Worm (Caenorhabditis elegans) whole organism, late embryonic: ENCODE results near the gene R105.5.
A peak's percentile ranks its signal among the peaks of the same experiment; 100 is the strongest.

Experiments used
- C08G9.2 ChIP-seq: sonication (generic microtip); optimal IDR thresholded peaks from 2 replicates; lab custom pipeline; 2016; ENCODE audit warnings: mild to moderate bottlenecking, missing genetic modification characterization, moderate library complexity, missing compliant biosample characterization
- C38D4.7 ChIP-seq: fragments of 200-800 bp; sonication (Bioruptor generic); optimal IDR thresholded peaks from 2 replicates; lab custom pipeline; 2018; ENCODE audit warnings: mild to moderate bottlenecking, missing genetic modification characterization, moderate library complexity, missing compliant biosample characterization
- F13H6.1 ChIP-seq: sonication (generic microtip); optimal IDR thresholded peaks from 2 replicates; lab custom pipeline; 2016; ENCODE audit warnings: missing genetic modification characterization, missing compliant biosample characterization
- K02D7.2 ChIP-seq: sonication (generic microtip); optimal IDR thresholded peaks from 2 replicates; lab custom pipeline; 2017; ENCODE audit warnings: mild to moderate bottlenecking, missing genetic modification characterization, missing compliant biosample characterization
- Y22D7AL.16 ChIP-seq: sonication (generic microtip); optimal IDR thresholded peaks from 2 replicates; lab custom pipeline; 2016; ENCODE audit warnings: missing genetic modification characterization, missing compliant biosample characterization
- ahr-1 ChIP-seq: sonication (generic microtip); optimal IDR thresholded peaks from 2 replicates; lab custom pipeline; 2016; ENCODE audit warnings: missing genetic modification characterization, missing compliant biosample characterization
- ceh-14 ChIP-seq: sonication (generic microtip); optimal IDR thresholded peaks from 2 replicates; lab custom pipeline; 2016; ENCODE audit warnings: missing genotype, missing genetic modification characterization, missing compliant biosample characterization
- ceh-18 ChIP-seq: sonication (generic microtip); optimal IDR thresholded peaks from 2 replicates; lab custom pipeline; 2016; ENCODE audit warnings: missing genetic modification characterization, missing compliant biosample characterization
- ceh-19 ChIP-seq: fragments of 200-800 bp; sonication (Bioruptor generic); optimal IDR thresholded peaks from 2 replicates; lab custom pipeline; 2018; ENCODE audit warnings: mild to moderate bottlenecking, missing genetic modification characterization, missing compliant biosample characterization
- ceh-22 ChIP-seq: sonication (generic microtip); optimal IDR thresholded peaks from 2 replicates; lab custom pipeline; 2017; ENCODE audit warnings: missing biosample characterization, missing genetic modification characterization
- ceh-30 ChIP-seq: fragments of 150-350 bp; optimal IDR thresholded peaks from 2 replicates; lab custom pipeline; 2014; ENCODE audit warnings: missing biosample characterization, missing genetic modification characterization
- ceh-31 ChIP-seq: sonication (generic microtip); optimal IDR thresholded peaks from 2 replicates; lab custom pipeline; 2016; ENCODE audit warnings: missing genetic modification characterization, missing compliant biosample characterization
- ceh-34 ChIP-seq: sonication (generic microtip); optimal IDR thresholded peaks from 2 replicates; lab custom pipeline; 2016; ENCODE audit warnings: mild to moderate bottlenecking, missing genetic modification characterization, missing compliant biosample characterization
- ceh-48 ChIP-seq: sonication (generic microtip); optimal IDR thresholded peaks from 2 replicates; lab custom pipeline; 2016; ENCODE audit warnings: missing genetic modification characterization, inconsistent platforms, missing compliant biosample characterization
- ceh-9 ChIP-seq: sonication (generic microtip); optimal IDR thresholded peaks from 2 replicates; lab custom pipeline; 2016; ENCODE audit warnings: mild to moderate bottlenecking, missing genetic modification characterization, inconsistent platforms, missing compliant biosample characterization
- elt-2 ChIP-seq: sonication (generic microtip); optimal IDR thresholded peaks from 2 replicates; lab custom pipeline; 2016; ENCODE audit warnings: missing genetic modification reagents, missing genetic modification characterization, missing compliant biosample characterization
- ets-4 ChIP-seq: sonication (generic microtip); optimal IDR thresholded peaks from 2 replicates; lab custom pipeline; 2016; ENCODE audit warnings: missing genetic modification characterization, missing compliant biosample characterization
- eyg-1 ChIP-seq: sonication (generic microtip); optimal IDR thresholded peaks from 2 replicates; lab custom pipeline; 2016; ENCODE audit warnings: missing genotype, missing genetic modification characterization, missing compliant biosample characterization
- fkh-10 ChIP-seq: fragments of 150-350 bp; optimal IDR thresholded peaks from 2 replicates; lab custom pipeline; 2014; ENCODE audit warnings: missing biosample characterization, missing genetic modification reagents, missing genetic modification characterization
- hlh-6 ChIP-seq: sonication (generic microtip); optimal IDR thresholded peaks from 2 replicates; lab custom pipeline; 2016; ENCODE audit warnings: missing genotype, missing genetic modification characterization, missing compliant biosample characterization
- lim-6 ChIP-seq: sonication (generic microtip); optimal IDR thresholded peaks from 2 replicates; lab custom pipeline; 2016; ENCODE audit warnings: missing genetic modification characterization, missing compliant biosample characterization
- madf-2 ChIP-seq: sonication (generic microtip); optimal IDR thresholded peaks from 2 replicates; lab custom pipeline; 2017; ENCODE audit warnings: missing genetic modification characterization, missing compliant biosample characterization
- mec-3 ChIP-seq: sonication (generic microtip); optimal IDR thresholded peaks from 2 replicates; lab custom pipeline; 2016; ENCODE audit warnings: borderline replicate concordance, missing genetic modification characterization, missing compliant biosample characterization
- nfya-1 ChIP-seq: sonication (generic microtip); optimal IDR thresholded peaks from 2 replicates; lab custom pipeline; 2017; ENCODE audit warnings: missing genetic modification characterization, mild to moderate bottlenecking, missing compliant biosample characterization, antibody characterized with exemption, moderate library complexity
- odd-2 ChIP-seq: sonication (generic microtip); optimal IDR thresholded peaks from 2 replicates; lab custom pipeline; 2017; ENCODE audit warnings: antibody characterized with exemption, mild to moderate bottlenecking, missing genetic modification characterization, missing compliant biosample characterization
- pag-3 ChIP-seq: sonication (generic microtip); optimal IDR thresholded peaks from 2 replicates; lab custom pipeline; 2016; ENCODE audit warnings: missing compliant biosample characterization, missing genetic modification characterization, borderline replicate concordance
- pax-1 ChIP-seq: fragments of 150-350 bp; optimal IDR thresholded peaks from 2 replicates; lab custom pipeline; 2014; ENCODE audit warnings: missing biosample characterization, missing genetic modification characterization
- pha-4 ChIP-seq: fragments of 150-350 bp; optimal IDR thresholded peaks from 2 replicates; lab custom pipeline; 2018; ENCODE audit warnings: missing biosample characterization, missing genetic modification reagents, missing genetic modification characterization
- pqm-1 ChIP-seq: sonication (generic microtip); optimal IDR thresholded peaks from 2 replicates; lab custom pipeline; 2016; ENCODE audit warnings: missing genetic modification characterization, missing compliant biosample characterization
- ref-2 ChIP-seq: sonication (generic microtip); optimal IDR thresholded peaks from 2 replicates; lab custom pipeline; 2016; ENCODE audit warnings: missing genetic modification characterization, missing compliant biosample characterization
- sox-2 ChIP-seq: fragments of 200-800 bp; sonication (Bioruptor generic); IDR thresholded peaks from 2 replicates; pipeline ENCODE4 v1.3.6; 2022; ENCODE audit warnings: missing genetic modification reagents, missing genetic modification characterization, missing compliant biosample characterization
- tbx-2 ChIP-seq: sonication (generic microtip); optimal IDR thresholded peaks from 2 replicates; lab custom pipeline; 2016; ENCODE audit warnings: missing genetic modification characterization, missing compliant biosample characterization
- tbx-7 ChIP-seq: sonication (generic microtip); optimal IDR thresholded peaks from 2 replicates; lab custom pipeline; 2016; ENCODE audit warnings: missing genotype, missing genetic modification characterization, missing compliant biosample characterization
- ttx-3 ChIP-seq: sonication (generic microtip); optimal IDR thresholded peaks from 2 replicates; lab custom pipeline; 2016; ENCODE audit warnings: missing genetic modification reagents, missing genetic modification characterization, missing compliant biosample characterization
- unc-3 ChIP-seq, 2 experiments: fragments of 200-800 bp in 1 of 2; sonication (Bioruptor generic) in 1 of 2; sonication (generic microtip) in 1 of 2; conservative IDR thresholded peaks in 1 of 2; optimal IDR thresholded peaks in 1 of 2; 2 replicates each; pipeline versions ENCODE4 v1.3.6 to Lab custom; 2016 to 2022; ENCODE audit warnings: missing compliant biosample characterization in 2 of 2, missing genetic modification characterization in 2 of 2, missing genetic modification reagents in 1 of 2
- unc-42 ChIP-seq: sonication (generic microtip); optimal IDR thresholded peaks from 2 replicates; lab custom pipeline; 2016; ENCODE audit warnings: missing genotype, missing genetic modification characterization, missing compliant biosample characterization
- unc-55 ChIP-seq: sonication (generic microtip); optimal IDR thresholded peaks from 2 replicates; lab custom pipeline; 2017; ENCODE audit warnings: missing biosample characterization, missing genetic modification reagents, missing genetic modification characterization
- unc-86 ChIP-seq: sonication (generic microtip); optimal IDR thresholded peaks from 2 replicates; lab custom pipeline; 2016; ENCODE audit warnings: missing genetic modification characterization, missing compliant biosample characterization
- ztf-16 ChIP-seq: sonication (generic microtip); optimal IDR thresholded peaks from 2 replicates; lab custom pipeline; 2017; ENCODE audit warnings: missing genetic modification characterization, missing compliant biosample characterization

Gene R105.5

ce11 chrIV:4643577-4643976 is 7.5 kb downstream of the R105.5 start:
- no peak for TF ChIP-seq pax-1 (tag; lab: Kevin White, UChicago)
- TF ChIP-seq ceh-48 (tag; lab: Kevin White, UChicago) = no peak
- TF ChIP-seq ref-2 (tag; lab: Kevin White, UChicago) = no peak
- TF ChIP-seq eyg-1 (tag; lab: Kevin White, UChicago) = no peak
- no peak for TF ChIP-seq pqm-1 (tag; lab: Kevin White, UChicago)
- TF ChIP-seq K02D7.2 (tag; lab: Kevin White, UChicago) = no peak
- TF ChIP-seq unc-3 (GFP tag; conservative IDR thresholded peaks at IDR 0.05; lab: Robert Waterston, UW) = no peak
- TF ChIP-seq unc-3 (tag; optimal IDR thresholded peaks at IDR 0.05; lab: Kevin White, UChicago) = no peak
- TF ChIP-seq ceh-22 = no peak
- no peak for TF ChIP-seq ceh-31 (tag; lab: Kevin White, UChicago)
- TF ChIP-seq mec-3 (tag; lab: Kevin White, UChicago) = no peak
- no peak for TF ChIP-seq pag-3 (tag; lab: Kevin White, UChicago)
- no peak for TF ChIP-seq ceh-30 (tag; lab: Kevin White, UChicago)

- TF ChIP-seq nfya-1 (tag; lab: Kevin White, UChicago) = no peak
- TF ChIP-seq ceh-48 (tag; lab: Kevin White, UChicago) = no peak
- no peak for TF ChIP-seq pqm-1 (tag; lab: Kevin White, UChicago)
- TF ChIP-seq C08G9.2 (tag; lab: Kevin White, UChicago) = no peak
- no peak for TF ChIP-seq ztf-16 (tag; lab: Kevin White, UChicago)
- TF ChIP-seq unc-55 (GFP tag; lab: Kevin White, UChicago) = no peak
- no peak for TF ChIP-seq ref-2 (tag; lab: Kevin White, UChicago)
- no peak for TF ChIP-seq ceh-19 (GFP tag; lab: Kevin White, UChicago)
- no peak for TF ChIP-seq F13H6.1 (tag; lab: Kevin White, UChicago)
Measured at ce11 chrIV:4645243-4645642, 9.1 kb downstream of the R105.5 start.

DNA sequence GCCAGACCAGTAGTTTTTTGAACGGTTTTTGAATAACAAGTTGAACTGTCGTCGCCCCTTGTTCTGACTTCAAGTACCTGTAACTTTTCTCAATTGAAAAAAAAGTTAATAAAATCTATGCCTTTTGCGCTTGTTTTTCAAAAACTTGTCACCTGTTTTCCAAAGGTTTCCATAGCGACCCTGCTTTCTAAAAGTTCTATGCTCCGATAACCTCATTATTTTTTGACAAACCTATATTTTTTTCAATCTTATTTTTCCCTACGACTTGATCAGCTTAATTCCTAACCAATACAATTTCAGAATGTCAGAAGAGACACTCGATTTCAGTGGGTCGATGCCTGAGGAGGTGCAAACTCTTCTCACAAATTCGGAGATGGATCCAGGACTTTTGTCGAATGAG is 11.3 kb downstream of the R105.5 start, which contains the start of gene F29B9.8:
Gene F29B9.8 (plus strand): TSS at position 301 of the 400 bp plus-strand sequence.
- TF ChIP-seq sox-2 (no peak), lim-6 (no peak), ceh-9 (tag; lab: Kevin White, UChicago) (no peak), odd-2 (tag; lab: Kevin White, UChicago) (no peak), ceh-30 (tag; lab: Kevin White, UChicago) (no peak), unc-86 (tag; lab: Kevin White, UChicago) (no peak), pax-1 (tag; lab: Kevin White, UChicago) (no peak)

DNA sequence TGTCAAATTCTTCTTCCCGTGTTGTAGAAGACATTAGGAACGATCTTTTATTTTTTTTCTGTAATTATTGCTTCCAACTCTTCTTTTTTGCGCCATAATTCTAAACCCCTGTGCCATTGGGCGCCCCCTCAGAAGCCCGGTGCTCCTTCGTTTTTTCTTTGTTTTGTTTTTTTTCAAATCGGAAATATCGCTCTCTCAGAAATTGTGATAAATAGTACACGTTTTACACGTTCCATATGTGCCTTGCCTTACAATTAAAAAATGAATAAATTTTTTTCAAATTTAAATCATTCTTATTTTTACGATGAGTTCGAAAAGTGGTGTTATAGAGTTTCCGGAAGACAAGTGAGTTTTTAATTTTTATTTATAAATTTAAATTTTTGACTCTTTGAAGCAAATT is 13.4 kb downstream of the R105.5 start, which contains the start of gene F29B9.7:
Gene F29B9.7 (plus strand): TSS at position 301 of the 400 bp plus-strand sequence.
- TF ChIP-seq tbx-7 (tag; lab: Kevin White, UChicago) (no peak), ets-4 (no peak), C38D4.7 (GFP tag; lab: Kevin White, UChicago) (no peak), pha-4 (tag; lab: Kevin White, UChicago) (no peak), mec-3 (tag; lab: Kevin White, UChicago) (no peak), lim-6 (no peak), ceh-14 (tag; lab: Kevin White, UChicago) (no peak)

DNA sequence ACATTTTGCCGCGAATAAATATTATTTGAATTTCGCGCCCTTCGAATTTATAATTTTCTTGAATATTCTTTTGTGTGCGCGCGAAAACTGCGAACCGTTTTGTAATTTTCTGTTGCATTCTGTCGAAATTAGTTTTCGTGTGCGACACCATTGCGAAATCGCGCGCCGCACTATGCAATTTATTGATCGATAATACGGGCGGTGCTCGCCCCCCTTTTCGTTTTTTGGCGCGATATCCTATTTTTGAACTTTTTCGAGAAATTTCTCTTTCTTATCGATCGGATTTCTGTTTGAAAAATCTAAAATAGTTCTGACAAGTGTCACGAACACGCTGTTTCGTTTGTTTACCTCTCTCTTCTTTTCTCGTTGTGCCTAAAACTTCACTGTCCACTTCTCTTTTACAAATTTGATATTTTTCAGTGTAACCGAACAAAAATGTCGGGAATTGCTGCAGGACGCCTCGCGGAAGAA is 14.6 kb downstream of the R105.5 start, which contains the start of gene ubc-9:
Gene ubc-9 (plus strand): TSS at position 421 of the 471 bp plus-strand sequence.
- TF ChIP-seq hlh-6 (tag; lab: Kevin White, UChicago) (no peak), ceh-18 (tag; lab: Kevin White, UChicago) (peak; percentile 30), madf-2 (peak; percentile 36), fkh-10 (GFP tag; lab: Kevin White, UChicago) (no peak), ttx-3 (peak; percentile 15), ceh-48 (tag; lab: Kevin White, UChicago) (peak; percentile 96), ref-2 (tag; lab: Kevin White, UChicago) (peak; percentile 45), elt-2 (peak; percentile 64), nfya-1 (tag; lab: Kevin White, UChicago) (peak; percentile 42), ceh-14 (tag; lab: Kevin White, UChicago) (peak; percentile 35), unc-42 (peak; percentile 36), ceh-34 (tag; lab: Kevin White, UChicago) (peak; percentile 22), Y22D7AL.16 (tag; lab: Kevin White, UChicago) (no peak), ceh-31 (tag; lab: Kevin White, UChicago) (peak; percentile 60), C08G9.2 (tag; lab: Kevin White, UChicago) (peak; percentile 27), ahr-1 (tag; lab: Kevin White, UChicago) (no peak), tbx-2 (peak; percentile 32), ztf-16 (tag; lab: Kevin White, UChicago) (no peak)
